Worm (Caenorhabditis elegans) whole organism, young adult: ENCODE results near the gene cyp-35C1.

ENCODE experiments used
- B0261.1 ChIP-seq: sonication (generic microtip); optimal IDR thresholded peaks from 2 replicates; lab custom pipeline; 2016; ENCODE audit warnings: mild to moderate bottlenecking, missing genetic modification characterization, moderate library complexity, missing compliant biosample characterization
- C06A6.2 ChIP-seq: fragments of 200-800 bp; sonication (Bioruptor generic); conservative IDR thresholded peaks from 2 replicates; pipeline ENCODE4 v1.3.6; 2022; ENCODE audit warnings: missing genetic modification characterization, missing compliant biosample characterization
- F55B11.4 ChIP-seq: sonication (generic microtip); optimal IDR thresholded peaks from 2 replicates; lab custom pipeline; 2016; ENCODE audit warnings: missing compliant biosample characterization, missing genetic modification characterization, borderline replicate concordance; ENCODE audit not compliant: insufficient read depth
- K11D2.4 ChIP-seq: fragments of 200-800 bp; sonication (Bioruptor generic); IDR thresholded peaks from 2 replicates; pipeline ENCODE4 v1.3.6; 2022; ENCODE audit warnings: missing genetic modification reagents, missing genetic modification characterization, missing compliant biosample characterization
- K12H6.12 ChIP-seq: fragments of 200-800 bp; sonication (Bioruptor generic); optimal IDR thresholded peaks from 2 replicates; lab custom pipeline; 2018; ENCODE audit warnings: mild to moderate bottlenecking, missing genetic modification characterization, missing compliant biosample characterization
- T07F8.4 ChIP-seq: sonication (generic microtip); optimal IDR thresholded peaks from 2 replicates; lab custom pipeline; 2016; ENCODE audit warnings: mild to moderate bottlenecking, missing genetic modification characterization, moderate library complexity, missing compliant biosample characterization
- Y53G8AR.9 ChIP-seq: fragments of 200-800 bp; sonication (Bioruptor generic); conservative IDR thresholded peaks from 2 replicates; pipeline ENCODE4 v1.3.6; 2022; ENCODE audit warnings: missing genetic modification reagents, missing genetic modification characterization, missing compliant biosample characterization
- atf-7 ChIP-seq: sonication (generic microtip); optimal IDR thresholded peaks from 2 replicates; lab custom pipeline; 2017; ENCODE audit warnings: mild to moderate bottlenecking, missing genetic modification characterization, missing compliant biosample characterization
- athp-1 ChIP-seq: sonication (generic microtip); optimal IDR thresholded peaks from 2 replicates; lab custom pipeline; 2017; ENCODE audit warnings: mild to moderate bottlenecking, missing genetic modification characterization, missing compliant biosample characterization
- attf-5 ChIP-seq: fragments of 200-800 bp; sonication (Bioruptor generic); optimal IDR thresholded peaks from 2 replicates; lab custom pipeline; 2018; ENCODE audit warnings: mild to moderate bottlenecking, missing genetic modification characterization, missing compliant biosample characterization
- bed-2 ChIP-seq: fragments of 200-800 bp; sonication (Bioruptor generic); IDR thresholded peaks from 2 replicates; pipeline ENCODE4 v1.3.6; 2022; ENCODE audit warnings: missing genetic modification reagents, missing genetic modification characterization, missing compliant biosample characterization
- cebp-1 ChIP-seq, 2 experiments: fragments of 200-800 bp in 1 of 2; sonication (Bioruptor generic) in 1 of 2; sonication (generic microtip) in 1 of 2; IDR thresholded peaks in 1 of 2; optimal IDR thresholded peaks in 1 of 2; 2 replicates each; pipeline versions ENCODE4 v1.3.6 to Lab custom; 2017 to 2022; ENCODE audit warnings: missing compliant biosample characterization in 2 of 2, missing genetic modification characterization in 2 of 2, mild to moderate bottlenecking in 1 of 2, missing genetic modification reagents in 1 of 2, moderate library complexity in 1 of 2
- dox-1 ChIP-seq: fragments of 200-800 bp; sonication (Bioruptor generic); IDR thresholded peaks from 2 replicates; pipeline ENCODE4 v1.3.6; 2022; ENCODE audit warnings: missing genetic modification reagents, missing genetic modification characterization, missing compliant biosample characterization
- dpl-1 ChIP-seq: fragments of 150-350 bp; optimal IDR thresholded peaks from 2 replicates; lab custom pipeline; 2014; ENCODE audit warnings: missing biosample characterization, missing genetic modification reagents, missing genetic modification characterization
- ets-4 ChIP-seq: fragments of 200-800 bp; sonication (Bioruptor generic); optimal IDR thresholded peaks from 2 replicates; lab custom pipeline; 2018; ENCODE audit warnings: mild to moderate bottlenecking, missing genetic modification characterization, missing compliant biosample characterization
- lin-35 ChIP-seq, 3 experiments: fragments of 150-350 bp in 2 of 3; sonication (generic microtip) in 1 of 3; optimal IDR thresholded peaks; 2 replicates each; lab custom pipeline; 2014 to 2018; ENCODE audit warnings: missing biosample characterization in 3 of 3, missing genetic modification characterization in 3 of 3, missing genetic modification reagents in 3 of 3
- lin-40 ChIP-seq: sonication (generic microtip); optimal IDR thresholded peaks from 2 replicates; lab custom pipeline; 2016; ENCODE audit warnings: missing genetic modification characterization, mild to moderate bottlenecking, missing compliant biosample characterization, missing genotype, missing genetic modification reagents
- lir-1 ChIP-seq: fragments of 200-800 bp; sonication (Bioruptor generic); conservative IDR thresholded peaks from 2 replicates; pipeline ENCODE4 v1.3.6; 2022; ENCODE audit warnings: missing genetic modification reagents, missing genetic modification characterization, missing compliant biosample characterization
- madf-10 ChIP-seq: sonication (generic microtip); optimal IDR thresholded peaks from 2 replicates; lab custom pipeline; 2016; ENCODE audit warnings: mild to moderate bottlenecking, missing genetic modification characterization, missing compliant biosample characterization
- madf-8 ChIP-seq: fragments of 200-800 bp; sonication (Bioruptor generic); conservative IDR thresholded peaks from 2 replicates; pipeline ENCODE4 v1.3.6; 2022; ENCODE audit warnings: missing genetic modification reagents, missing genetic modification characterization, missing compliant biosample characterization
- mcd-1 ChIP-seq: fragments of 200-800 bp; sonication (Bioruptor generic); IDR thresholded peaks from 2 replicates; pipeline ENCODE4 v1.3.6; 2022; ENCODE audit warnings: missing genetic modification reagents, missing genetic modification characterization, missing compliant biosample characterization
- nfya-1 ChIP-seq: sonication (generic microtip); optimal IDR thresholded peaks from 2 replicates; lab custom pipeline; 2017; ENCODE audit warnings: antibody characterized with exemption, missing compliant biosample characterization, missing genetic modification characterization, borderline replicate concordance; ENCODE audit not compliant: insufficient read depth
- nfya-2 ChIP-seq: fragments of 200-800 bp; sonication (Bioruptor generic); IDR thresholded peaks from 2 replicates; pipeline ENCODE4 v1.3.6; 2022; ENCODE audit warnings: missing genetic modification reagents, missing genetic modification characterization, missing compliant biosample characterization
- nhr-80 ChIP-seq: sonication (generic microtip); optimal IDR thresholded peaks from 2 replicates; lab custom pipeline; 2016; ENCODE audit warnings: missing genetic modification characterization, missing compliant biosample characterization
- nhr-90 ChIP-seq: sonication (generic microtip); optimal IDR thresholded peaks from 2 replicates; lab custom pipeline; 2016; ENCODE audit warnings: missing genotype, mild to moderate bottlenecking, missing genetic modification characterization, missing compliant biosample characterization
- rpc-1 ChIP-seq, 2 experiments: fragments of 150-350 bp in 1 of 2; sonication (generic microtip) in 1 of 2; optimal IDR thresholded peaks; 2 replicates each; lab custom pipeline; 2014 to 2018; ENCODE audit warnings: missing biosample characterization in 1 of 2, missing genetic modification characterization in 1 of 2, missing genetic modification reagents in 1 of 2, missing genotype in 1 of 2
- tbx-9 ChIP-seq: sonication (generic microtip); optimal IDR thresholded peaks from 2 replicates; lab custom pipeline; 2016; ENCODE audit warnings: borderline replicate concordance, missing genetic modification characterization, inconsistent platforms, missing compliant biosample characterization
- xnd-1 ChIP-seq: sonication (generic microtip); optimal IDR thresholded peaks from 2 replicates; lab custom pipeline; 2016; ENCODE audit warnings: missing genotype, missing genetic modification reagents, missing genetic modification characterization, missing compliant biosample characterization
- zfh-2 ChIP-seq: fragments of 200-800 bp; sonication (Bioruptor generic); conservative IDR thresholded peaks from 2 replicates; pipeline ENCODE4 v1.3.6; 2022; ENCODE audit warnings: missing genetic modification reagents, missing genetic modification characterization, missing compliant biosample characterization
- zim-3 ChIP-seq: sonication (generic microtip); optimal IDR thresholded peaks from 2 replicates; lab custom pipeline; 2017; ENCODE audit warnings: mild to moderate bottlenecking, missing genetic modification characterization, moderate library complexity, missing compliant biosample characterization
- ztf-22 ChIP-seq: fragments of 200-800 bp; sonication (Bioruptor generic); optimal IDR thresholded peaks from 2 replicates; lab custom pipeline; 2018; ENCODE audit warnings: mild to moderate bottlenecking, missing genetic modification characterization, moderate library complexity, missing compliant biosample characterization
- ztf-26 ChIP-seq: sonication (generic microtip); optimal IDR thresholded peaks from 2 replicates; lab custom pipeline; 2017; ENCODE audit warnings: missing genetic modification characterization, missing compliant biosample characterization

cyp-35C1 gene

DNA sequence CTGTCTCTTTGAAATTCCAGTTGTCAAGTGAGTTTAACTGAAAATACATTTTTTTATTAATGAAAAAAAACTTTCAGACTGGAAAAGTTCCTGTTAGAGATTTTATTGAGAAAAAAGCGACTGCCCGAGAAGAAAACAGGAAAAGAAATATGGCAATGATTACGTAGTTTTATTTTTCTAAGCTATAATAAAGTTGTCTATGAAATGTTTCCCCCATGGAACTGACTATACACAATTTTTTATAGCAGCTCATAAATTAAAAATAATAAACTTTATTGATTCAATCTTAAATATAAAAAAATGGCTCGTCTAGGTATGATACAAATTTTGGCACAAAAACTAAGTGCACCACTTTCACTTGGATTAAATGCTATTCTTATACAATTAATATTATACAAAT lies 4.2 kb upstream of the cyp-35C1 start, which contains the start of gene C06B3.1 (continued):
- TF ChIP-seq dpl-1 = no peak
- no peak for TF ChIP-seq lir-1 (GFP tag; lab: Robert Waterston, UW)

DNA sequence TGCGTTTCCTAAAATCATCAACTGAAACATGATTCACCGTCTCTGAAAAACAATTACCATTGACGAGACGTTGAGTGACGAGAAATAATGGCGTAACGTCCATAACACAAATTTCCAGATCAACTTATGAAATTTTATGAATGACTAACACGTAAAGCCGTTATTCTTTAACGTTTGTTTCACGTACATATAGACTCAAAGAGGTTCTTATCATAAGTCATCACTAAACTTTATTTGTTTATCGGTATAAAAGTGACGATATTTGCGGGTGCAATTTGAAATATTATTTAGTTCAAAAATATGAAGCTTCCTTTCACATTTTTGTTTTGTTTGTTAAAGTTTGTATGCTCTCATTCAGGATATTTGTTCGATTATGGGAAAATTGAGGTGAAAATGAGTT lies 926 bp upstream of the cyp-35C1 start, which contains the start of gene oac-3:
Gene oac-3 (plus strand): TSS at position 301 of the 400 bp plus-strand sequence.
- no peak for TF ChIP-seq rpc-1 (optimal IDR thresholded peaks at IDR 0.05; lab: Kevin White, UChicago)
- TF ChIP-seq rpc-1 (tag; optimal IDR thresholded peaks at IDR 0.05; lab: Kevin White, UChicago) = no peak
- TF ChIP-seq F55B11.4 (tag; lab: Kevin White, UChicago) = no peak
- no peak for TF ChIP-seq nfya-2 (GFP tag; lab: Robert Waterston, UW)
- no peak for TF ChIP-seq zfh-2 (GFP tag; lab: Robert Waterston, UW)
- no peak for TF ChIP-seq nfya-1 (tag; lab: Kevin White, UChicago)
- no peak for TF ChIP-seq xnd-1
- TF ChIP-seq bed-2 (GFP tag; lab: Robert Waterston, UW) = no peak
- TF ChIP-seq nhr-90 (tag; lab: Kevin White, UChicago) = no peak
- TF ChIP-seq ztf-26 (tag; lab: Kevin White, UChicago) = no peak
- TF ChIP-seq Y53G8AR.9 (GFP tag; lab: Robert Waterston, UW) = no peak
- no peak for TF ChIP-seq tbx-9
- TF ChIP-seq ztf-22 = no peak

ce11 chrV:13893583-13893982 lies 4.7 kb downstream of the cyp-35C1 start:
- peak; percentile 86 for TF ChIP-seq nhr-80 (tag; lab: Kevin White, UChicago)
- TF ChIP-seq madf-8 = no peak
- no peak for TF ChIP-seq cebp-1 (GFP tag; IDR thresholded peaks at IDR 0.05; lab: Robert Waterston, UW)
- TF ChIP-seq cebp-1 (tag; optimal IDR thresholded peaks at IDR 0.05; lab: Kevin White, UChicago) = peak; percentile 1
- peak; percentile 67 for TF ChIP-seq dox-1 (GFP tag; lab: Robert Waterston, UW)

DNA sequence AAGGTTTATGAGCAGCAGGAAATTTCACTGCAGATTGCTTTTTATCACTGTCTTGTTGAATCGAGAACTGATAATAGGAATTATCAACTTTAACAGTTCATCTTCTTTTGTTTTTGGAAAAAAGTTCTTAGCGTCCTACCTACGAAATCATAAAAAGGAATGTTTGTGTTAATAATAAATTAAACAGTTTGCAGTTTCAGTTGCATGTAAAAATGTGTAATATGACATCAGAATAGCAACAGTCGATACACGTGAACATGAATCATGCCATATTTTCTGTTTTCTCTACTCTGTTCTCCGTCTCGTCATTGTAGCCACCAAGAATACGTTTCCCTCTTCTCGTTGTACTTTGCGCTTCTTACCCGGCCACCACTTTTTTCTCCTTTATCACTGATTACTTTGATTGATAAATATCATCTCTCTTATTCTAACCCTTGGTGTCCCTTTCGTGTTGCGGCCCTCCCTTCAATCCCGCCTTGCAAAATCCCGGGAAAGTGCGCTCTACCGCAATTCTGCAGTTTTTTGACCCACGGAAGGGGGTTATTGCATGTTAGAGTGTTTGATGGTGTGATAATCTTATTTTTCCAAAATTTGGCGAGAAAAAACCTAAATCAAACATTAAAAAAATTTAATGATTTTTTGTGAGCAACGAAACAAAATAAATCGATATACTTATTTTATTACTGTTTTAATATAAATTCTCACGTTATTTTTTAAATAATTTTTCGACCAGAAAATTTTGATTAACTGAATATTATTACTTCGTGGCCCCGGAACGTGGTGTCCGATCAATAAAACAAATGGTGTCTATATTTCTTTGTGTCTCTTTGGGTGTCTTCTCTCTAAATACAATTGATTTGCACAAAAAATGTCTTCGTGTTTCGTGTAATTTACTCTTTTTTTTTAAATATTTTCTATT lies 5.6 kb downstream of the cyp-35C1 start, which contains the start of gene sptl-3:
Gene sptl-3 (plus strand): TSS at position 869 of the 919 bp plus-strand sequence.
- TF ChIP-seq athp-1 (tag; lab: Kevin White, UChicago) (no peak), madf-10 (tag; lab: Kevin White, UChicago) (no peak), attf-5 (GFP tag; lab: Kevin White, UChicago) (peak; percentile 1), nhr-90 (tag; lab: Kevin White, UChicago) (no peak), C06A6.2 (GFP tag; lab: Robert Waterston, UW) (no peak), K11D2.4 (GFP tag; lab: Robert Waterston, UW) (no peak), ets-4 (no peak), T07F8.4 (tag; lab: Kevin White, UChicago) (no peak), atf-7 (tag; lab: Kevin White, UChicago) (peak; percentile 65), rpc-1 (optimal IDR thresholded peaks at IDR 0.05; lab: Kevin White, UChicago) (no peak), rpc-1 (tag; optimal IDR thresholded peaks at IDR 0.05; lab: Kevin White, UChicago) (no peak), lin-35 (GFP tag; optimal IDR thresholded peaks at IDR 0.05; lab: Kevin White, UChicago) (peak in 1 of 3 experiments; percentile 29), B0261.1 (tag; lab: Kevin White, UChicago) (no peak), nhr-80 (tag; lab: Kevin White, UChicago) (peak; percentile 86), K12H6.12 (no peak), mcd-1 (GFP tag; lab: Robert Waterston, UW) (peak; percentile 53), zim-3 (tag; lab: Kevin White, UChicago) (no peak), lin-40 (tag; lab: Kevin White, UChicago) (peak; percentile 47), ztf-26 (tag; lab: Kevin White, UChicago) (peak; percentile 40)
- TF ChIP-seq, all 124 proteins: peak for 7
